Fruit fly (Drosophila melanogaster): ENCODE data around the gene CG32219.

Gene CG32219

DNA sequence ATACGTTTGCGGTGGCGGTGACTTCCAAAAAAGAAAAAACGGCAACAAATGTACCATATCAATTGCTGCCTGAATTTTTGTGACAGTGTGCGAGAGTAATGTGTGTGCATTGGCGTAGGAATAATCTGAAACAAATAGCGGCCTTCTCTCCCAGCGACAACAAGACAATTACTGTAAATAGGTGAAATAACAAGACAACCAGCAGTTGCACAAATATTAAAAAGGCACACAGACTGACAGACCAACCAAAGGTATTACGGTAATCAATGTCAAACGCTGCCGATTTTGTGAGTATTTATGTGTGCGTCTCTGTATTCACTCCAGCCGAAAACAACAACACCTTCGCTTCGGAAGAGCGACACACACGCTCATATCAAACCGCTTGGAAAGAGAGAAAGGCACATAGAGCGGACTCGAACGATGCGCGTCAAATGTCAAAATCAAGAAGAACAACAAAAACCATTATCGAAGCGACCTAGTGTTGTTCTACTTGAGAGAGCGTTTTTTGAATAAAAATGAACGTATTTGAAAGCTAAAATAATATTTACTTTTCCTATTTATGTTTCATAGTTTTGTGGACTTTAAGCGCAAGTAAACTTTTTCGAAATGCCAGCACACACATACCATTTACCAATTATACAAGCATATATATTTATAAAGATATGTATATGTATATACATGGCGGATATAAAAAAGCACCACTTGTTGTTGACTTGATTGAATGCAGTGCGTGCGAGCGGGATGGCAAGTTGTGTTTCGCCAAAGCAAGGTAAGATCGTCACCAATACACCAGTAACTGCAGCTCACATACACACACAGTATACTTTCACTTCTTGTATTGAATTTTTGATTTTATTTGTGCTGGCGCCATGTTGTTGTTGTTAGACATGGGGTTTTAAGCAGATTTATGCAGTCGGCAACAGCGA is 43.9 kb downstream of the CG32219 start (continued):
- no peak for TF ChIP-seq HLH4C (GFP tag; IDR thresholded peaks at IDR 0.05; ENCODE audit: partially characterized antibody)
- peak; percentile 31 for TF ChIP-seq chn (GFP tag; optimal IDR thresholded peaks at IDR 0.05)
- no peak for TF ChIP-seq CG9215 (GFP tag; IDR thresholded peaks at IDR 0.05)
- peak; percentile 72 for TF ChIP-seq ftz-f1 (GFP tag; optimal IDR thresholded peaks at IDR 0.05)
- TF ChIP-seq Myb (GFP tag; optimal IDR thresholded peaks at IDR 0.05): peak; percentile 39
- TF ChIP-seq CG12219 (GFP tag; optimal IDR thresholded peaks at IDR 0.05): peak; percentile 51
- TF ChIP-seq zf30C (GFP tag; optimal IDR thresholded peaks at IDR 0.05): peak; percentile 69
- TF ChIP-seq slbo (GFP tag; IDR thresholded peaks at IDR 0.05): no peak; the same call in 1 of the 2 replicates
- peak; percentile 55 for TF ChIP-seq Mes4 (GFP tag; optimal IDR thresholded peaks at IDR 0.05)
- peak; percentile 53 for TF ChIP-seq cato (GFP tag; optimal IDR thresholded peaks at IDR 0.05; ENCODE audit: borderline replicate concordance)
- peak; percentile 40 for TF ChIP-seq CG2120 (GFP tag; optimal IDR thresholded peaks at IDR 0.05)
- no peak for TF ChIP-seq Doc2 (GFP tag; IDR thresholded peaks at IDR 0.05)
- peak; percentile 33 for TF ChIP-seq p53 (GFP tag; optimal IDR thresholded peaks at IDR 0.05)
- no peak for TF ChIP-seq inv (GFP tag; IDR thresholded peaks at IDR 0.05; ENCODE audit: partially characterized antibody)
- TF ChIP-seq grn (GFP tag; optimal IDR thresholded peaks at IDR 0.05): peak; percentile 12
- peak; percentile 30 for TF ChIP-seq CG9876 (GFP tag; optimal IDR thresholded peaks at IDR 0.05)
- no peak for TF ChIP-seq CG4404 (GFP tag; IDR thresholded peaks at IDR 0.05)
- peak; percentile 74 for TF ChIP-seq nau (GFP tag; optimal IDR thresholded peaks at IDR 0.05)
- no peak for TF ChIP-seq fd102C (GFP tag; optimal IDR thresholded peaks at IDR 0.05)
- TF ChIP-seq CG30020 (tag; optimal IDR thresholded peaks at IDR 0.05): no peak
- peak; percentile 14 for TF ChIP-seq CG13624 (GFP tag; optimal IDR thresholded peaks at IDR 0.05)
- TF ChIP-seq CG1024 (GFP tag; IDR thresholded peaks at IDR 0.05): peak; percentile 72; the same call in 1 of the 2 replicates
- TF ChIP-seq CG11085 (GFP tag; IDR thresholded peaks at IDR 0.05): no peak; the same call in 1 of the 2 replicates
- TF ChIP-seq CG14860 (GFP tag; IDR thresholded peaks at IDR 0.05; ENCODE audit: partially characterized antibody): no peak
- no peak for TF ChIP-seq Sin3A (optimal IDR thresholded peaks at IDR 0.05)
- TF ChIP-seq tll (GFP tag; optimal IDR thresholded peaks at IDR 0.05): peak in 1 of 2 experiments; percentile 61
- peak; percentile 66 for TF ChIP-seq bcd (GFP tag; optimal IDR thresholded peaks at IDR 0.05)
- 0 out of 2 replicates have a peak, but pooled peaks have one; percentile 15 for TF ChIP-seq Scr (GFP tag; IDR thresholded peaks at IDR 0.05; ENCODE audit: partially characterized antibody)
- peak; percentile 18 for TF ChIP-seq CG10274 (GFP tag; optimal IDR thresholded peaks at IDR 0.05)
- TF ChIP-seq NC2α (GFP tag; optimal IDR thresholded peaks at IDR 0.05): peak; percentile 12
- peak; percentile 78 for TF ChIP-seq HHEX (GFP tag; optimal IDR thresholded peaks at IDR 0.05)
- no peak for TF ChIP-seq cad (GFP tag; optimal IDR thresholded peaks at IDR 0.05)
- peak; percentile 84 for TF ChIP-seq MTF-1 (GFP tag; optimal IDR thresholded peaks at IDR 0.05; ENCODE audit: borderline replicate concordance)
- no peak for TF ChIP-seq aop (GFP tag; IDR thresholded peaks at IDR 0.05)
- peak; percentile 51; the same call in 1 of the 2 replicates for TF ChIP-seq CG32767 (GFP tag; IDR thresholded peaks at IDR 0.05)
- peak; percentile 31 for TF ChIP-seq CG3065 (GFP tag; optimal IDR thresholded peaks at IDR 0.05)
- peak; percentile 14 for TF ChIP-seq CG12155 (GFP tag; optimal IDR thresholded peaks at IDR 0.05)
- no peak for TF ChIP-seq CG10565 (GFP tag; optimal IDR thresholded peaks at IDR 0.05)
- peak in 1 of 2 experiments; percentile 81 for TF ChIP-seq eve (GFP tag; optimal IDR thresholded peaks at IDR 0.05)
- no peak for TF ChIP-seq CG16815 (GFP tag; optimal IDR thresholded peaks at IDR 0.05)
- peak; percentile 15 for TF ChIP-seq psq (GFP tag; optimal IDR thresholded peaks at IDR 0.05)
- peak; percentile 42 for TF ChIP-seq Nf-YC (tag; optimal IDR thresholded peaks at IDR 0.05)
- no peak for TF ChIP-seq CG1832 (GFP tag; optimal IDR thresholded peaks at IDR 0.05)
- no peak for TF ChIP-seq yki (optimal IDR thresholded peaks at IDR 0.05)
- no peak for TF ChIP-seq Chrac-16 (GFP tag; optimal IDR thresholded peaks at IDR 0.05)
- TF ChIP-seq Ptx1 (GFP tag; IDR thresholded peaks at IDR 0.05): no peak
- peak; percentile 83 for TF ChIP-seq fd64A (GFP tag; optimal IDR thresholded peaks at IDR 0.05)
- TF ChIP-seq row (GFP tag; IDR thresholded peaks at IDR 0.05): no peak
- TF ChIP-seq CG11093 (GFP tag; IDR thresholded peaks at IDR 0.05): peak; percentile 48; the same call in 1 of the 3 replicates

All from whole organism, embryonic.